Fruit fly (Drosophila melanogaster) whole organism, prepupa: ENCODE measurements around the gene BTBD9.

Experiments used
- CG1621 ChIP-seq: fragments of 200-800 bp; sonication (Bioruptor generic); optimal IDR thresholded peaks from 3 replicates; lab custom pipeline; 2018; ENCODE audit warnings: missing biosample characterization, mild to moderate bottlenecking, missing genetic modification characterization
- CG6808 ChIP-seq: fragments of 200-800 bp; sonication (Bioruptor generic); optimal IDR thresholded peaks from 3 replicates; lab custom pipeline; 2017; ENCODE audit warnings: missing biosample characterization, missing genetic modification characterization, mild to moderate bottlenecking, moderate library complexity, missing genetic modification reagents
- Hr38 ChIP-seq: sonication (Bioruptor generic); optimal IDR thresholded peaks from 2 replicates; lab custom pipeline; 2016; ENCODE audit warnings: missing biosample characterization, missing genetic modification characterization
- esn ChIP-seq: fragments of 200-800 bp; sonication (Bioruptor generic); optimal IDR thresholded peaks from 2 replicates; lab custom pipeline; 2016; ENCODE audit warnings: missing biosample characterization, mild to moderate bottlenecking, missing genetic modification characterization, moderate library complexity

DNA sequence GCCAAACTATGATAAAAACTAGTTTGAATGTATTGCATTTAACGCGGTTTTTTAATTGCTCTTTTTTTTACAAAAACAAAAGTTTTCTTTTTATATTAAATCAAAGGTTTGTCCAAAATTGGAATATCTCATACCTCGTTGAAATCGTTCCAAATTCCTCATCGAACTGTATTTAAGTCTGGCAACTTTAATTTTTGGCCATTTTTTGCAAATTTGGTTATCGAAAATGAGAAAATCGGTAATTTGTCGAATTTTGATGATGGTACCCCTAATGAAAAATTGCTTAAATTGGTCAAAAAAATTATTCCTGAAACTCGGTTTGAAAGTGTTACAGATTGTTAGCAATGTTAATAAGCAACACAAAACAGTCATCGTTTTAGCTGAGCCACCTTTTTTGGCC lies 19.0 kb downstream of the BTBD9 start:
- TF ChIP-seq CG6808 (GFP tag; lab: Kevin White, UChicago) (no peak), Hr38 (GFP tag; lab: Kevin White, UChicago) (no peak), CG1621 (no peak), esn (GFP tag; lab: Kevin White, UChicago) (no peak)
